Fruit fly (Drosophila melanogaster): ENCODE measurements around the gene CG5645.

Gene CG5645

dm6 chr3L:12178847-12179437 is 42.4 kb upstream of the CG5645 start (continued):
- peak in 1 of 2 experiments; percentile 83 for TF ChIP-seq Pdp1 (GFP tag; optimal IDR thresholded peaks at IDR 0.05)
- peak in 1 of 2 experiments; percentile 22 for TF ChIP-seq Hr78 (GFP tag; optimal IDR thresholded peaks at IDR 0.05)
- TF ChIP-seq org-1 (GFP tag; optimal IDR thresholded peaks at IDR 0.05) = no peak
- TF ChIP-seq CG5953 (GFP tag; IDR thresholded peaks at IDR 0.05) = no peak
- TF ChIP-seq onecut (GFP tag; IDR thresholded peaks at IDR 0.05) = no peak
- no peak for TF ChIP-seq CG6683 (GFP tag; optimal IDR thresholded peaks at IDR 0.05)
- no peak for TF ChIP-seq Dp (GFP tag; optimal IDR thresholded peaks at IDR 0.05)
- TF ChIP-seq CG9876 (GFP tag; optimal IDR thresholded peaks at IDR 0.05) = no peak
- no peak for TF ChIP-seq z (GFP tag; IDR thresholded peaks at IDR 0.05)
- no peak for TF ChIP-seq CG18476 (GFP tag; optimal IDR thresholded peaks at IDR 0.05)
- TF ChIP-seq CG18011 (GFP tag; optimal IDR thresholded peaks at IDR 0.05) = no peak
- no peak for TF ChIP-seq CG2875 (GFP tag; optimal IDR thresholded peaks at IDR 0.05)
- TF ChIP-seq Lpt (GFP tag; optimal IDR thresholded peaks at IDR 0.05) = no peak
- TF ChIP-seq CG14667 (GFP tag; IDR thresholded peaks at IDR 0.05) = no peak
- TF ChIP-seq CG10565 (GFP tag; optimal IDR thresholded peaks at IDR 0.05) = no peak
- TF ChIP-seq kay (GFP tag; optimal IDR thresholded peaks at IDR 0.05) = peak; percentile 5
- no peak for TF ChIP-seq MESR4 (GFP tag; optimal IDR thresholded peaks at IDR 0.05)
- no peak for TF ChIP-seq lola (GFP tag; optimal IDR thresholded peaks at IDR 0.05)
- TF ChIP-seq CG18262 (tag; optimal IDR thresholded peaks at IDR 0.05) = no peak
- TF ChIP-seq ranshi (GFP tag; IDR thresholded peaks at IDR 0.05) = no peak
- no peak for TF ChIP-seq Trl (optimal IDR thresholded peaks at IDR 0.05)
- TF ChIP-seq Trl (GFP tag; optimal IDR thresholded peaks at IDR 0.05) = no peak
- no peak for TF ChIP-seq CG12299 (tag; optimal IDR thresholded peaks at IDR 0.05)
- TF ChIP-seq chinmo (GFP tag; IDR thresholded peaks at IDR 0.05; ENCODE audit: partially characterized antibody) = no peak
- TF ChIP-seq CG6272 (GFP tag; IDR thresholded peaks at IDR 0.05) = no peak
- no peak for TF ChIP-seq ems (GFP tag; optimal IDR thresholded peaks at IDR 0.05)
- peak; percentile 16 for TF ChIP-seq cwo (GFP tag; optimal IDR thresholded peaks at IDR 0.05)
- TF ChIP-seq trh (GFP tag; optimal IDR thresholded peaks at IDR 0.05) = no peak
- no peak for TF ChIP-seq Chrac-16 (GFP tag; optimal IDR thresholded peaks at IDR 0.05)
- no peak for TF ChIP-seq CG17385 (GFP tag; optimal IDR thresholded peaks at IDR 0.05)
- no peak for TF ChIP-seq ro (GFP tag; IDR thresholded peaks at IDR 0.05)
- no peak for TF ChIP-seq CG6791 (GFP tag; IDR thresholded peaks at IDR 0.05; ENCODE audit: partially characterized antibody)
- no peak for TF ChIP-seq CG10267 (tag; optimal IDR thresholded peaks at IDR 0.05)
- no peak for TF ChIP-seq tx (GFP tag; optimal IDR thresholded peaks at IDR 0.05)
- TF ChIP-seq CG7357 (GFP tag; IDR thresholded peaks at IDR 0.05) = no peak
- TF ChIP-seq Fer2 (tag; optimal IDR thresholded peaks at IDR 0.05) = no peak
- no peak for TF ChIP-seq CG30403 (GFP tag; optimal IDR thresholded peaks at IDR 0.05)
- no peak for TF ChIP-seq CG9215 (GFP tag; IDR thresholded peaks at IDR 0.05)
- TF ChIP-seq eve (GFP tag; optimal IDR thresholded peaks at IDR 0.05) = no peak
- TF ChIP-seq Opbp (GFP tag; IDR thresholded peaks at IDR 0.05; ENCODE audit: partially characterized antibody) = no peak
- TF ChIP-seq slp2 (GFP tag; optimal IDR thresholded peaks at IDR 0.05) = no peak
- no peak for TF ChIP-seq Drgx (GFP tag; IDR thresholded peaks at IDR 0.05)
- TF ChIP-seq jumu (GFP tag; optimal IDR thresholded peaks at IDR 0.05) = no peak
- TF ChIP-seq CG17361 (GFP tag; IDR thresholded peaks at IDR 0.05) = peak; percentile 36; the same call in 2 of the 3 replicates
- TF ChIP-seq dan (GFP tag; IDR thresholded peaks at IDR 0.05) = no peak
- TF ChIP-seq CG12219 (GFP tag; optimal IDR thresholded peaks at IDR 0.05) = no peak
- TF ChIP-seq Dip2 (GFP tag; IDR thresholded peaks at IDR 0.05) = no peak
- TF ChIP-seq CG18764 (GFP tag; optimal IDR thresholded peaks at IDR 0.05) = no peak
- no peak for TF ChIP-seq BEAF-32 (GFP tag; optimal IDR thresholded peaks at IDR 0.05)
- TF ChIP-seq CG3838 (GFP tag; optimal IDR thresholded peaks at IDR 0.05) = no peak
- no peak for TF ChIP-seq vnd (GFP tag; IDR thresholded peaks at IDR 0.05; ENCODE audit: partially characterized antibody)
